Fruit fly (Drosophila melanogaster) whole organism, adult: Measurements from ENCODE around the gene Datp.

ENCODE experiments used
- CG14711 ChIP-seq: fragments of 200-800 bp; sonication (Bioruptor generic); optimal IDR thresholded peaks from 2 replicates; lab custom pipeline; 2018; ENCODE audit warnings: missing biosample characterization, mild to moderate bottlenecking, missing genetic modification characterization, moderate library complexity
- CG5204 ChIP-seq: fragments of 200-800 bp; sonication (Bioruptor generic); optimal IDR thresholded peaks from 2 replicates; lab custom pipeline; 2016; ENCODE audit warnings: missing biosample characterization, missing genetic modification characterization
- CG7045 ChIP-seq: fragments of 200-800 bp; sonication (Bioruptor generic); optimal IDR thresholded peaks from 2 replicates; lab custom pipeline; 2017; ENCODE audit warnings: missing biosample characterization, mild to moderate bottlenecking, missing genetic modification characterization
- Hr96 ChIP-seq: fragments of 200-800 bp; sonication (Bioruptor generic); optimal IDR thresholded peaks from 2 replicates; lab custom pipeline; 2016; ENCODE audit warnings: missing biosample characterization, missing genetic modification characterization
- ovo ChIP-seq: fragments of 200-800 bp; sonication (Bioruptor generic); optimal IDR thresholded peaks from 2 replicates; lab custom pipeline; 2016; ENCODE audit warnings: missing biosample characterization, missing genetic modification characterization
- toe ChIP-seq: fragments of 200-800 bp; sonication (Bioruptor generic); optimal IDR thresholded peaks from 2 replicates; lab custom pipeline; 2016; ENCODE audit warnings: missing biosample characterization, missing genetic modification characterization

DNA sequence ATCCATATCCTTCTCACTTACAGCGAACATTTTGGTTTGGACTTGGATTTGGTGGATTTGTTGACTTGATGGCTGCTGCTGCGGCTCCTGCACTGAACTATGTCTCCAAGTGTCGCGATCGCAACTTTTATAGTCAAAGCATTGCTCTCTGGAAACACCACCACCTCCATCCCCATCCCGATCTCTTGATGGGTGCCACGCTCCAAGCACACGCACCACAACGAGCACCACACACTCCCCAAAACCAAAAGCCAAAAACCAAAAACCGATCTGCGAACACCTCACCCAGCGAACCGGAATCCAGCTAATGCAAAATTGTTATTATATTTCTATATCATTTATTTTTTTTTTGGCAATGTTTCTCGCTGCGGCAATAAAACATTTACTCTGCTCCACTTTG is 5.5 kb downstream of the Datp start, which contains the start of gene Cpr30F:
- TF ChIP-seq ovo (GFP tag; lab: Kevin White, UChicago) (no peak), CG5204 (GFP tag; lab: Kevin White, UChicago) (no peak), CG7045 (GFP tag; lab: Kevin White, UChicago) (no peak), CG14711 (tag; lab: Kevin White, UChicago) (no peak), toe (no peak), Hr96 (GFP tag; lab: Kevin White, UChicago) (no peak)
